Worm (Caenorhabditis elegans) whole organism, L1 larva: Measurements from ENCODE around the gene F31D4.2.

Source experiments
- C04F5.9 ChIP-seq: sonication (generic microtip); optimal IDR thresholded peaks from 2 replicates; lab custom pipeline; 2016; ENCODE audit warnings: missing genetic modification characterization, missing compliant biosample characterization
- F16B12.6 ChIP-seq: fragments of 150-350 bp; optimal IDR thresholded peaks from 2 replicates; lab custom pipeline; 2014; ENCODE audit warnings: missing biosample characterization, missing genetic modification characterization
- alr-1 ChIP-seq: fragments of 200-800 bp; sonication (Bioruptor generic); optimal IDR thresholded peaks from 2 replicates; lab custom pipeline; 2018; ENCODE audit warnings: borderline replicate concordance, mild to moderate bottlenecking, missing genetic modification characterization, missing compliant biosample characterization
- aly-2 ChIP-seq: fragments of 150-350 bp; optimal IDR thresholded peaks from 2 replicates; lab custom pipeline; 2014; ENCODE audit warnings: missing biosample characterization, missing genetic modification characterization
- ama-1 ChIP-seq: fragments of 150-350 bp; optimal IDR thresholded peaks from 2 replicates; lab custom pipeline; 2014
- blmp-1 ChIP-seq: fragments of 150-350 bp; optimal IDR thresholded peaks from 2 replicates; lab custom pipeline; 2014; ENCODE audit warnings: missing biosample characterization, missing genetic modification characterization
- ceh-8 ChIP-seq: fragments of 200-800 bp; sonication (Bioruptor generic); optimal IDR thresholded peaks from 2 replicates; lab custom pipeline; 2018; ENCODE audit warnings: mild to moderate bottlenecking, missing genetic modification characterization, moderate library complexity, missing compliant biosample characterization
- ceh-88 ChIP-seq: fragments of 200-800 bp; sonication (Bioruptor generic); IDR thresholded peaks from 2 replicates; pipeline ENCODE4 v1.3.6; 2022; ENCODE audit warnings: missing genetic modification characterization, missing compliant biosample characterization
- ces-1 ChIP-seq: fragments of 150-350 bp; optimal IDR thresholded peaks from 2 replicates; lab custom pipeline; 2014; ENCODE audit warnings: missing biosample characterization, missing genetic modification reagents, missing genetic modification characterization
- dpl-1 ChIP-seq, 3 experiments: fragments of 150-350 bp in 2 of 3; sonication (generic microtip) in 1 of 3; optimal IDR thresholded peaks; 2 replicates each; lab custom pipeline; 2014 to 2017; ENCODE audit warnings: missing biosample characterization in 3 of 3, missing genetic modification characterization in 3 of 3, missing genetic modification reagents in 3 of 3
- dsc-1 ChIP-seq: sonication (generic microtip); optimal IDR thresholded peaks from 2 replicates; lab custom pipeline; 2016; ENCODE audit warnings: mild to moderate bottlenecking, missing genetic modification characterization, missing compliant biosample characterization
- efl-1 ChIP-seq, 4 experiments: fragments of 150-350 bp; optimal IDR thresholded peaks in 3 of 4; peaks in 1 of 4; 1 replicate in 1 of 4; 2 replicates in 3 of 4; lab custom pipeline; 2014; ENCODE audit warnings: missing biosample characterization in 2 of 4, missing genetic modification characterization in 2 of 4, missing genetic modification reagents in 2 of 4
- efl-3 ChIP-seq: fragments of 200-800 bp; sonication (Bioruptor generic); optimal IDR thresholded peaks from 2 replicates; lab custom pipeline; 2018; ENCODE audit warnings: mild to moderate bottlenecking, missing genetic modification characterization, missing compliant biosample characterization
- egl-27 ChIP-seq, 2 experiments: fragments of 150-350 bp in 1 of 2; sonication (generic microtip); optimal IDR thresholded peaks; 3 replicates each; lab custom pipeline; 2017 to 2018; ENCODE audit warnings: missing biosample characterization in 2 of 2, missing genetic modification characterization in 2 of 2, missing genetic modification reagents in 2 of 2
- fkh-4 ChIP-seq: sonication (generic microtip); optimal IDR thresholded peaks from 2 replicates; lab custom pipeline; 2016; ENCODE audit warnings: missing compliant biosample characterization, missing genetic modification characterization, borderline replicate concordance
- hlh-17 ChIP-seq: fragments of 200-800 bp; sonication (Bioruptor generic); optimal IDR thresholded peaks from 2 replicates; lab custom pipeline; 2018; ENCODE audit warnings: missing genetic modification characterization, mild to moderate bottlenecking, missing compliant biosample characterization, moderate library complexity, borderline replicate concordance
- irx-1 ChIP-seq: sonication (generic microtip); optimal IDR thresholded peaks from 2 replicates; lab custom pipeline; 2016; ENCODE audit warnings: missing genetic modification characterization, missing compliant biosample characterization
- lin-35 ChIP-seq, 2 experiments: fragments of 150-350 bp; optimal IDR thresholded peaks; 2 replicates each; lab custom pipeline; 2014; ENCODE audit warnings: missing biosample characterization in 2 of 2, missing genetic modification characterization in 2 of 2, missing genetic modification reagents in 2 of 2
- lin-39 ChIP-seq: fragments of 150-350 bp; optimal IDR thresholded peaks from 2 replicates; lab custom pipeline; 2014; ENCODE audit warnings: missing biosample characterization, missing genetic modification reagents, missing genetic modification characterization
- lir-3 ChIP-seq: sonication (generic microtip); optimal IDR thresholded peaks from 2 replicates; lab custom pipeline; 2016; ENCODE audit warnings: mild to moderate bottlenecking, missing genetic modification characterization, moderate library complexity, missing compliant biosample characterization; ENCODE audit not compliant: poor library complexity
- mab-9 ChIP-seq: fragments of 200-800 bp; sonication (Bioruptor generic); IDR thresholded peaks from 2 replicates; pipeline ENCODE4 v1.3.6; 2022; ENCODE audit warnings: missing genetic modification reagents, missing genetic modification characterization, missing compliant biosample characterization
- mdl-1 ChIP-seq, 2 experiments: fragments of 150-350 bp; optimal IDR thresholded peaks; 2 replicates each; lab custom pipeline; 2014 to 2017; ENCODE audit warnings: missing biosample characterization in 2 of 2, missing genetic modification characterization in 2 of 2, inconsistent platforms in 1 of 2
- mef-2 ChIP-seq: fragments of 150-350 bp; optimal IDR thresholded peaks from 2 replicates; lab custom pipeline; 2014; ENCODE audit warnings: missing biosample characterization, missing genetic modification characterization
- nhr-19 ChIP-seq: fragments of 200-800 bp; sonication (Bioruptor generic); conservative IDR thresholded peaks from 2 replicates; pipeline ENCODE4 v1.3.6; 2022; ENCODE audit warnings: missing genetic modification characterization, missing compliant biosample characterization
- nhr-237 ChIP-seq: fragments of 150-350 bp; optimal IDR thresholded peaks from 2 replicates; lab custom pipeline; 2014; ENCODE audit warnings: missing biosample characterization, missing genetic modification characterization
- nhr-47 ChIP-seq: sonication (generic microtip); optimal IDR thresholded peaks from 2 replicates; lab custom pipeline; 2016; ENCODE audit warnings: mild to moderate bottlenecking, missing genetic modification characterization, moderate library complexity, missing compliant biosample characterization
- nhr-71 ChIP-seq: sonication (generic microtip); optimal IDR thresholded peaks from 2 replicates; lab custom pipeline; 2016; ENCODE audit warnings: mild to moderate bottlenecking, missing genetic modification characterization, moderate library complexity, missing compliant biosample characterization
- nhr-84 ChIP-seq: sonication (generic microtip); optimal IDR thresholded peaks from 2 replicates; lab custom pipeline; 2017; ENCODE audit warnings: missing biosample characterization, missing genetic modification characterization
- nhr-90 ChIP-seq: sonication (generic microtip); optimal IDR thresholded peaks from 2 replicates; lab custom pipeline; 2016; ENCODE audit warnings: mild to moderate bottlenecking, missing genetic modification characterization, missing compliant biosample characterization; ENCODE audit not compliant: poor library complexity
- pax-3 ChIP-seq: fragments of 200-800 bp; sonication (Bioruptor generic); optimal IDR thresholded peaks from 2 replicates; lab custom pipeline; 2018; ENCODE audit warnings: mild to moderate bottlenecking, missing genetic modification characterization, moderate library complexity, missing compliant biosample characterization
- skn-1 ChIP-seq: fragments of 150-350 bp; optimal IDR thresholded peaks from 2 replicates; lab custom pipeline; 2014; ENCODE audit warnings: missing biosample characterization, missing genetic modification characterization
- snpc-4 ChIP-seq: fragments of 150-350 bp; optimal IDR thresholded peaks from 2 replicates; lab custom pipeline; 2014; ENCODE audit warnings: missing biosample characterization, missing genetic modification characterization
- snu-23 ChIP-seq: sonication (generic microtip); optimal IDR thresholded peaks from 2 replicates; lab custom pipeline; 2016; ENCODE audit warnings: missing genetic modification characterization, missing compliant biosample characterization
- sox-4 ChIP-seq: sonication (generic microtip); optimal IDR thresholded peaks from 2 replicates; lab custom pipeline; 2016; ENCODE audit warnings: missing genetic modification characterization, missing compliant biosample characterization
- swsn-7 ChIP-seq: sonication (generic microtip); optimal IDR thresholded peaks from 2 replicates; lab custom pipeline; 2016; ENCODE audit warnings: missing genetic modification characterization, missing compliant biosample characterization
- tbx-2 ChIP-seq: sonication (generic microtip); optimal IDR thresholded peaks from 2 replicates; lab custom pipeline; 2016; ENCODE audit warnings: missing genetic modification characterization, missing compliant biosample characterization
- tlp-1 ChIP-seq: fragments of 150-350 bp; optimal IDR thresholded peaks from 2 replicates; lab custom pipeline; 2014; ENCODE audit warnings: missing biosample characterization, missing genetic modification characterization
- unc-98 ChIP-seq: fragments of 200-800 bp; sonication (Bioruptor generic); IDR thresholded peaks from 2 replicates; pipeline ENCODE4 v1.3.6; 2022; ENCODE audit warnings: missing genetic modification characterization, missing compliant biosample characterization
- vab-15 ChIP-seq: sonication (generic microtip); optimal IDR thresholded peaks from 2 replicates; lab custom pipeline; 2017; ENCODE audit warnings: missing genotype, mild to moderate bottlenecking, missing genetic modification characterization, missing compliant biosample characterization
- xbp-1 ChIP-seq: sonication (generic microtip); optimal IDR thresholded peaks from 2 replicates; lab custom pipeline; 2016; ENCODE audit warnings: missing genetic modification characterization, missing compliant biosample characterization
- zag-1 ChIP-seq: fragments of 150-350 bp; optimal IDR thresholded peaks from 2 replicates; lab custom pipeline; 2014; ENCODE audit warnings: missing biosample characterization, missing genetic modification characterization
- ztf-4 ChIP-seq: fragments of 150-350 bp; optimal IDR thresholded peaks from 2 replicates; lab custom pipeline; 2014; ENCODE audit warnings: missing biosample characterization, missing genetic modification characterization

Gene F31D4.2

ce11 chrV:20847743-20848229 lies 2.4 kb upstream of the F31D4.2 start (continued):
- TF ChIP-seq mef-2 (no peak), zag-1 (tag; lab: Kevin White, UChicago) (no peak), xbp-1 (tag; lab: Kevin White, UChicago) (no peak), alr-1 (tag; lab: Kevin White, UChicago) (no peak), efl-3 (GFP tag; lab: Kevin White, UChicago) (no peak), lin-39 (no peak), dpl-1 (GFP tag; optimal IDR thresholded peaks at IDR 0.05; lab: Kevin White, UChicago) (no peak), nhr-47 (tag; lab: Kevin White, UChicago) (peak; percentile 33), snu-23 (GFP tag; lab: Kevin White, UChicago) (peak; percentile 24), ztf-4 (tag; lab: Kevin White, UChicago) (no peak), egl-27 (tag; optimal IDR thresholded peaks at IDR 0.05; lab: Kevin White, UChicago) (no peak), nhr-19 (GFP tag; lab: Robert Waterston, UW) (no peak), hlh-17 (GFP tag; lab: Kevin White, UChicago) (no peak), nhr-90 (no peak), unc-98 (GFP tag; lab: Robert Waterston, UW) (no peak), F16B12.6 (tag; lab: Kevin White, UChicago) (no peak), nhr-84 (no peak), dsc-1 (tag; lab: Kevin White, UChicago) (peak; percentile 16), efl-1 (optimal IDR thresholded peaks at IDR 0.05; lab: Kevin White, UChicago) (no peak), efl-1 (GFP tag; optimal IDR thresholded peaks at IDR 0.05 in 1 of 2; lab: Kevin White, UChicago) (no peak), ama-1 (lab: Kevin White, UChicago) (peak; percentile 91), lir-3 (tag; lab: Kevin White, UChicago) (no peak), skn-1 (tag; lab: Kevin White, UChicago) (no peak), blmp-1 (tag; lab: Kevin White, UChicago) (no peak), nhr-71 (peak; percentile 28), lin-35 (GFP tag; optimal IDR thresholded peaks at IDR 0.05; lab: Kevin White, UChicago) (no peak), tbx-2 (tag; lab: Kevin White, UChicago) (no peak), C04F5.9 (tag; lab: Kevin White, UChicago) (no peak), mab-9 (GFP tag; lab: Robert Waterston, UW) (no peak), swsn-7 (peak; percentile 8), ceh-88 (no peak), tlp-1 (tag; lab: Kevin White, UChicago) (no peak), nhr-237 (tag; lab: Kevin White, UChicago) (no peak), vab-15 (tag; lab: Kevin White, UChicago) (no peak), sox-4 (tag; lab: Kevin White, UChicago) (no peak), ceh-8 (GFP tag; lab: Kevin White, UChicago) (no peak), irx-1 (tag; lab: Kevin White, UChicago) (no peak), aly-2 (tag; lab: Kevin White, UChicago) (peak; percentile 87), mdl-1 (tag; optimal IDR thresholded peaks at IDR 0.05; lab: Kevin White, UChicago) (no peak), ces-1 (GFP tag; lab: Kevin White, UChicago) (no peak), fkh-4 (tag; lab: Kevin White, UChicago) (no peak), pax-3 (tag; lab: Kevin White, UChicago) (no peak)
- TF ChIP-seq, all 84 proteins: peak for 9

- TF ChIP-seq F16B12.6 (tag; lab: Kevin White, UChicago) (no peak), snpc-4 (no peak)
- TF ChIP-seq, all 84 proteins: peak for 0
These were observed 3.9 kb downstream of the F31D4.2 start for ce11 chrV:20841484-20841883.
